Worm (Caenorhabditis elegans) whole organism, L1 larva: ENCODE measurements around the gene hmit-1.3.

Source experiments
- C04F5.9 ChIP-seq: sonication (generic microtip); optimal IDR thresholded peaks from 2 replicates; lab custom pipeline; 2016; ENCODE audit warnings: missing genetic modification characterization, missing compliant biosample characterization
- C16A3.4 ChIP-seq: fragments of 150-350 bp; optimal IDR thresholded peaks from 2 replicates; lab custom pipeline; 2014; ENCODE audit warnings: missing biosample characterization, missing genetic modification characterization
- C34B4.2 ChIP-seq: sonication (generic microtip); optimal IDR thresholded peaks from 2 replicates; lab custom pipeline; 2017; ENCODE audit warnings: mild to moderate bottlenecking, missing genetic modification characterization, missing compliant biosample characterization
- Y116A8C.19 ChIP-seq: sonication (generic microtip); optimal IDR thresholded peaks from 2 replicates; lab custom pipeline; 2016; ENCODE audit warnings: missing compliant biosample characterization, missing genetic modification characterization, borderline replicate concordance
- aha-1 ChIP-seq: fragments of 150-350 bp; optimal IDR thresholded peaks from 2 replicates; lab custom pipeline; 2014; ENCODE audit warnings: missing biosample characterization, missing genetic modification characterization
- blmp-1 ChIP-seq: fragments of 150-350 bp; optimal IDR thresholded peaks from 2 replicates; lab custom pipeline; 2014; ENCODE audit warnings: missing biosample characterization, missing genetic modification characterization
- ceh-63 ChIP-seq: fragments of 200-800 bp; sonication (Bioruptor generic); optimal IDR thresholded peaks from 2 replicates; lab custom pipeline; 2018; ENCODE audit warnings: mild to moderate bottlenecking, missing genetic modification characterization, missing compliant biosample characterization
- ceh-82 ChIP-seq, 3 experiments: fragments of 150-350 bp in 1 of 3; sonication (generic microtip) in 2 of 3; optimal IDR thresholded peaks; 2 replicates each; lab custom pipeline; 2014 to 2017; ENCODE audit warnings: missing biosample characterization in 3 of 3, missing genetic modification characterization in 3 of 3
- ces-1 ChIP-seq: fragments of 150-350 bp; optimal IDR thresholded peaks from 2 replicates; lab custom pipeline; 2014; ENCODE audit warnings: missing biosample characterization, missing genetic modification reagents, missing genetic modification characterization
- dpl-1 ChIP-seq, 3 experiments: fragments of 150-350 bp in 2 of 3; sonication (generic microtip) in 1 of 3; optimal IDR thresholded peaks; 2 replicates each; lab custom pipeline; 2014 to 2017; ENCODE audit warnings: missing biosample characterization in 3 of 3, missing genetic modification characterization in 3 of 3, missing genetic modification reagents in 3 of 3
- dsc-1 ChIP-seq: sonication (generic microtip); optimal IDR thresholded peaks from 2 replicates; lab custom pipeline; 2016; ENCODE audit warnings: mild to moderate bottlenecking, missing genetic modification characterization, missing compliant biosample characterization
- efl-3 ChIP-seq: fragments of 200-800 bp; sonication (Bioruptor generic); optimal IDR thresholded peaks from 2 replicates; lab custom pipeline; 2018; ENCODE audit warnings: mild to moderate bottlenecking, missing genetic modification characterization, missing compliant biosample characterization
- egl-13 ChIP-seq: sonication (generic microtip); optimal IDR thresholded peaks from 2 replicates; lab custom pipeline; 2016; ENCODE audit warnings: missing genotype, missing genetic modification reagents, missing genetic modification characterization, missing compliant biosample characterization
- egl-27 ChIP-seq, 2 experiments: fragments of 150-350 bp in 1 of 2; sonication (generic microtip); optimal IDR thresholded peaks; 3 replicates each; lab custom pipeline; 2017 to 2018; ENCODE audit warnings: missing biosample characterization in 2 of 2, missing genetic modification characterization in 2 of 2, missing genetic modification reagents in 2 of 2
- elt-3 ChIP-seq, 6 experiments: fragments of 150-350 bp in 1 of 6; sonication (generic microtip); optimal IDR thresholded peaks; 2 replicates each; lab custom pipeline; 2017 to 2018; ENCODE audit warnings: missing biosample characterization in 6 of 6, missing genetic modification characterization in 6 of 6, inconsistent platforms in 1 of 6
- fkh-10 ChIP-seq: sonication (generic microtip); optimal IDR thresholded peaks from 2 replicates; lab custom pipeline; 2017; ENCODE audit warnings: missing biosample characterization, missing genetic modification reagents, missing genetic modification characterization
- fkh-8 ChIP-seq: sonication (generic microtip); optimal IDR thresholded peaks from 2 replicates; lab custom pipeline; 2016; ENCODE audit warnings: mild to moderate bottlenecking, missing genetic modification characterization, missing compliant biosample characterization
- hlh-4 ChIP-seq: sonication (generic microtip); optimal IDR thresholded peaks from 2 replicates; lab custom pipeline; 2016; ENCODE audit warnings: mild to moderate bottlenecking, missing genetic modification characterization, missing compliant biosample characterization
- lin-13 ChIP-seq: fragments of 150-350 bp; optimal IDR thresholded peaks from 2 replicates; lab custom pipeline; 2014; ENCODE audit warnings: missing biosample characterization, missing genetic modification reagents, missing genetic modification characterization
- lin-14 ChIP-seq: fragments of 200-800 bp; sonication (Bioruptor generic); optimal IDR thresholded peaks from 2 replicates; lab custom pipeline; 2018; ENCODE audit warnings: mild to moderate bottlenecking, missing genetic modification characterization, moderate library complexity, missing compliant biosample characterization
- lin-15B ChIP-seq: fragments of 150-350 bp; sonication (generic microtip); optimal IDR thresholded peaks from 3 replicates; lab custom pipeline; 2014; ENCODE audit warnings: missing biosample characterization, missing genetic modification characterization
- lin-35 ChIP-seq, 2 experiments: fragments of 150-350 bp; optimal IDR thresholded peaks; 2 replicates each; lab custom pipeline; 2014; ENCODE audit warnings: missing biosample characterization in 2 of 2, missing genetic modification characterization in 2 of 2, missing genetic modification reagents in 2 of 2
- lir-3 ChIP-seq: sonication (generic microtip); optimal IDR thresholded peaks from 2 replicates; lab custom pipeline; 2016; ENCODE audit warnings: mild to moderate bottlenecking, missing genetic modification characterization, moderate library complexity, missing compliant biosample characterization; ENCODE audit not compliant: poor library complexity
- lsy-2 ChIP-seq, 2 experiments: fragments of 150-350 bp; optimal IDR thresholded peaks; 2 replicates each; lab custom pipeline; 2014; ENCODE audit warnings: missing biosample characterization in 2 of 2, missing genetic modification characterization in 2 of 2
- mab-9 ChIP-seq: fragments of 200-800 bp; sonication (Bioruptor generic); IDR thresholded peaks from 2 replicates; pipeline ENCODE4 v1.3.6; 2022; ENCODE audit warnings: missing genetic modification reagents, missing genetic modification characterization, missing compliant biosample characterization
- mdl-1 ChIP-seq, 2 experiments: fragments of 150-350 bp; optimal IDR thresholded peaks; 2 replicates each; lab custom pipeline; 2014 to 2017; ENCODE audit warnings: missing biosample characterization in 2 of 2, missing genetic modification characterization in 2 of 2, inconsistent platforms in 1 of 2
- nhr-12 ChIP-seq: sonication (generic microtip); optimal IDR thresholded peaks from 2 replicates; lab custom pipeline; 2017; ENCODE audit warnings: missing biosample characterization, missing genetic modification characterization
- nhr-19 ChIP-seq: fragments of 200-800 bp; sonication (Bioruptor generic); conservative IDR thresholded peaks from 2 replicates; pipeline ENCODE4 v1.3.6; 2022; ENCODE audit warnings: missing genetic modification characterization, missing compliant biosample characterization
- nhr-20 ChIP-seq: sonication (generic microtip); optimal IDR thresholded peaks from 2 replicates; lab custom pipeline; 2016; ENCODE audit warnings: mild to moderate bottlenecking, missing genetic modification characterization, missing compliant biosample characterization
- nhr-28 ChIP-seq: fragments of 150-350 bp; optimal IDR thresholded peaks from 2 replicates; lab custom pipeline; 2014; ENCODE audit warnings: missing biosample characterization, missing genetic modification characterization
- nhr-47 ChIP-seq: sonication (generic microtip); optimal IDR thresholded peaks from 2 replicates; lab custom pipeline; 2016; ENCODE audit warnings: mild to moderate bottlenecking, missing genetic modification characterization, moderate library complexity, missing compliant biosample characterization
- nhr-71 ChIP-seq: sonication (generic microtip); optimal IDR thresholded peaks from 2 replicates; lab custom pipeline; 2016; ENCODE audit warnings: mild to moderate bottlenecking, missing genetic modification characterization, moderate library complexity, missing compliant biosample characterization
- nhr-76 ChIP-seq: sonication (generic microtip); optimal IDR thresholded peaks from 2 replicates; lab custom pipeline; 2017; ENCODE audit warnings: missing biosample characterization, missing genetic modification characterization
- nhr-84 ChIP-seq: sonication (generic microtip); optimal IDR thresholded peaks from 2 replicates; lab custom pipeline; 2017; ENCODE audit warnings: missing biosample characterization, missing genetic modification characterization
- nhr-90 ChIP-seq: sonication (generic microtip); optimal IDR thresholded peaks from 2 replicates; lab custom pipeline; 2016; ENCODE audit warnings: mild to moderate bottlenecking, missing genetic modification characterization, missing compliant biosample characterization; ENCODE audit not compliant: poor library complexity
- pag-3 ChIP-seq: sonication (generic microtip); optimal IDR thresholded peaks from 2 replicates; lab custom pipeline; 2017; ENCODE audit warnings: missing genetic modification characterization, mild to moderate bottlenecking, missing compliant biosample characterization, antibody characterized with exemption, borderline replicate concordance; ENCODE audit not compliant: insufficient read depth
- pax-3 ChIP-seq: fragments of 200-800 bp; sonication (Bioruptor generic); optimal IDR thresholded peaks from 2 replicates; lab custom pipeline; 2018; ENCODE audit warnings: mild to moderate bottlenecking, missing genetic modification characterization, moderate library complexity, missing compliant biosample characterization
- pqm-1 ChIP-seq: sonication (generic microtip); optimal IDR thresholded peaks from 3 replicates; lab custom pipeline; 2017; ENCODE audit warnings: missing biosample characterization, missing genetic modification characterization
- rnt-1 ChIP-seq: sonication (generic microtip); optimal IDR thresholded peaks from 2 replicates; lab custom pipeline; 2016; ENCODE audit warnings: mild to moderate bottlenecking, missing genetic modification characterization, moderate library complexity, missing compliant biosample characterization
- skn-1 ChIP-seq: fragments of 150-350 bp; optimal IDR thresholded peaks from 2 replicates; lab custom pipeline; 2014; ENCODE audit warnings: missing biosample characterization, missing genetic modification characterization
- sox-4 ChIP-seq: sonication (generic microtip); optimal IDR thresholded peaks from 2 replicates; lab custom pipeline; 2016; ENCODE audit warnings: missing genetic modification characterization, missing compliant biosample characterization
- sptf-1 ChIP-seq: fragments of 150-350 bp; optimal IDR thresholded peaks from 2 replicates; lab custom pipeline; 2014; ENCODE audit warnings: missing biosample characterization, missing genetic modification characterization
- sup-37 ChIP-seq: fragments of 200-800 bp; sonication (Bioruptor generic); optimal IDR thresholded peaks from 2 replicates; lab custom pipeline; 2018; ENCODE audit warnings: mild to moderate bottlenecking, missing genetic modification characterization, missing compliant biosample characterization
- tlp-1 ChIP-seq: fragments of 150-350 bp; optimal IDR thresholded peaks from 2 replicates; lab custom pipeline; 2014; ENCODE audit warnings: missing biosample characterization, missing genetic modification characterization
- unc-130 ChIP-seq: fragments of 150-350 bp; optimal IDR thresholded peaks from 2 replicates; lab custom pipeline; 2017; ENCODE audit warnings: missing biosample characterization, missing genetic modification characterization, inconsistent platforms
- unc-30 ChIP-seq: sonication (generic microtip); optimal IDR thresholded peaks from 2 replicates; lab custom pipeline; 2017; ENCODE audit warnings: missing biosample characterization, missing genetic modification characterization
- unc-62 ChIP-seq: fragments of 150-350 bp; optimal IDR thresholded peaks from 2 replicates; lab custom pipeline; 2014; ENCODE audit warnings: missing biosample characterization, missing genetic modification reagents, missing genetic modification characterization
- unc-86 ChIP-seq: sonication (generic microtip); optimal IDR thresholded peaks from 2 replicates; lab custom pipeline; 2016; ENCODE audit warnings: missing genetic modification characterization, missing compliant biosample characterization
- vab-15 ChIP-seq: sonication (generic microtip); optimal IDR thresholded peaks from 2 replicates; lab custom pipeline; 2017; ENCODE audit warnings: missing genotype, mild to moderate bottlenecking, missing genetic modification characterization, missing compliant biosample characterization
- zag-1 ChIP-seq: fragments of 150-350 bp; optimal IDR thresholded peaks from 2 replicates; lab custom pipeline; 2014; ENCODE audit warnings: missing biosample characterization, missing genetic modification characterization
- zip-4 ChIP-seq: fragments of 200-800 bp; sonication (Bioruptor generic); optimal IDR thresholded peaks from 2 replicates; lab custom pipeline; 2018; ENCODE audit warnings: mild to moderate bottlenecking, missing genetic modification characterization, moderate library complexity, missing compliant biosample characterization
- ztf-4 ChIP-seq: fragments of 150-350 bp; optimal IDR thresholded peaks from 2 replicates; lab custom pipeline; 2014; ENCODE audit warnings: missing biosample characterization, missing genetic modification characterization

The hmit-1.3 gene

DNA sequence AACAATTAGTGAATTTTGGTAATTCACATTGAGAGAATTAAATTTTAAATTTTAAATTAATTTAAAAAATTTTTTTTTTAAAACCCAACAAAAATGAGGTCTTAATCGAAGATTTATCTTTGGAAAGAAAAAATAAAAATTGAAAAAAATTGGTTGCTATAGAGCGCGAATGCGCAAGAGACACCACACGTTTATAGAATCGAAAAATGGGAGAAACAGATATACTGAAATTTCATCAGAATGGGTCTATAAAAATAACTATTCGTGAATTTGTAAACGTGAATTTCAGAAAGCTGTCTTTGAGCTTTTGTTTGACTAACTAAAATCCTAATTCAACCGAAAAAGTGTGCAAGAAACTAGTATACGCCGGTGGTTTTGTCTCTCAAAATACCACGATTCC lies 21.0 kb upstream of the hmit-1.3 start (continued):
- TF ChIP-seq mdl-1 (tag; optimal IDR thresholded peaks at IDR 0.05; lab: Kevin White, UChicago): no peak
- peak; percentile 42 for TF ChIP-seq lin-13
- TF ChIP-seq dpl-1 (GFP tag; optimal IDR thresholded peaks at IDR 0.05; lab: Kevin White, UChicago): peak; percentile 53 to 64 (median 63)
- TF ChIP-seq dsc-1 (tag; lab: Kevin White, UChicago): peak; percentile 65
- TF ChIP-seq lsy-2 (tag; optimal IDR thresholded peaks at IDR 0.05; lab: Kevin White, UChicago): peak; percentile 72 to 88
- peak; percentile 59 to 85 for TF ChIP-seq lin-35 (GFP tag; optimal IDR thresholded peaks at IDR 0.05; lab: Kevin White, UChicago)
- no peak for TF ChIP-seq sup-37
- TF ChIP-seq C04F5.9: peak; percentile 36
- no peak for TF ChIP-seq Y116A8C.19 (tag; lab: Kevin White, UChicago)
- no peak for TF ChIP-seq aha-1 (tag; lab: Kevin White, UChicago)
- TF ChIP-seq ces-1: no peak
- TF ChIP-seq tlp-1 (tag; lab: Kevin White, UChicago): no peak
- no peak for TF ChIP-seq zip-4
- no peak for TF ChIP-seq nhr-76 (tag; lab: Kevin White, UChicago)
- TF ChIP-seq fkh-10 (GFP tag; lab: Kevin White, UChicago): no peak
- TF ChIP-seq lin-14: peak; percentile 75
- TF ChIP-seq ceh-63 (GFP tag; lab: Kevin White, UChicago): no peak
- no peak for TF ChIP-seq hlh-4 (tag; lab: Kevin White, UChicago)
- peak; percentile 84 for TF ChIP-seq nhr-20 (tag; lab: Kevin White, UChicago)
- peak; percentile 80 for TF ChIP-seq rnt-1 (tag; lab: Kevin White, UChicago)
- TF ChIP-seq unc-130 (tag; lab: Kevin White, UChicago): no peak
- peak; percentile 35 for TF ChIP-seq egl-13 (tag; lab: Kevin White, UChicago)
- TF ChIP-seq C34B4.2 (tag; lab: Kevin White, UChicago): no peak
- peak; percentile 75 for TF ChIP-seq nhr-19 (GFP tag; lab: Robert Waterston, UW)
- TF ChIP-seq mab-9 (GFP tag; lab: Robert Waterston, UW): no peak
- TF ChIP-seq lir-3 (tag; lab: Kevin White, UChicago): peak; percentile 78
- no peak for TF ChIP-seq pqm-1 (tag; lab: Kevin White, UChicago)
- TF ChIP-seq fkh-8 (tag; lab: Kevin White, UChicago): peak; percentile 84
- no peak for TF ChIP-seq unc-62 (GFP tag; lab: Kevin White, UChicago)
- TF ChIP-seq blmp-1 (tag; lab: Kevin White, UChicago): peak; percentile 33
- no peak for TF ChIP-seq nhr-28 (tag; lab: Kevin White, UChicago)
- TF ChIP-seq vab-15 (tag; lab: Kevin White, UChicago): no peak
- TF ChIP-seq nhr-47 (tag; lab: Kevin White, UChicago): peak; percentile 85
- peak; percentile 58 for TF ChIP-seq skn-1 (tag; lab: Kevin White, UChicago)
- TF ChIP-seq nhr-90: peak; percentile 85
- TF ChIP-seq nhr-71 (tag; lab: Kevin White, UChicago): peak; percentile 86
- TF ChIP-seq pax-3 (tag; lab: Kevin White, UChicago): peak; percentile 85
- no peak for TF ChIP-seq unc-86
- TF ChIP-seq unc-30 (tag; lab: Kevin White, UChicago): no peak
- TF ChIP-seq pag-3 (tag; lab: Kevin White, UChicago): no peak
- no peak for TF ChIP-seq ztf-4
- TF ChIP-seq elt-3 (tag; optimal IDR thresholded peaks at IDR 0.05; lab: Kevin White, UChicago): no peak
- TF ChIP-seq egl-27 (tag; optimal IDR thresholded peaks at IDR 0.05; lab: Kevin White, UChicago): no peak
- TF ChIP-seq nhr-84 (tag; lab: Kevin White, UChicago): no peak
- no peak for TF ChIP-seq sptf-1
- TF ChIP-seq C16A3.4 (tag; lab: Kevin White, UChicago): peak; percentile 80
- no peak for TF ChIP-seq nhr-12 (tag; lab: Kevin White, UChicago)
- TF ChIP-seq sox-4 (tag; lab: Kevin White, UChicago): peak; percentile 46
- TF ChIP-seq lin-15B (tag; lab: Kevin White, UChicago): peak; percentile 62
- peak in 1 of 3 experiments; percentile 29 for TF ChIP-seq ceh-82 (tag; optimal IDR thresholded peaks at IDR 0.05; lab: Kevin White, UChicago)
- TF ChIP-seq efl-3: no peak
- TF ChIP-seq zag-1: no peak
